Fruit fly (Drosophila melanogaster) whole organism, embryonic: Measurements from ENCODE around the gene CG8814.
A peak's percentile ranks its signal among the peaks of the same experiment; 100 is the strongest.

Source experiments
- ATbp ChIP-seq: fragments of 200-800 bp; sonication (Bioruptor generic); optimal IDR thresholded peaks from 2 replicates; lab custom pipeline; 2017; ENCODE audit warnings: missing biosample characterization, mild to moderate bottlenecking, missing genetic modification characterization, missing genetic modification reagents
- Atf6 ChIP-seq: fragments of 200-800 bp; sonication (Bioruptor generic); IDR thresholded peaks from 2 replicates; pipeline ENCODE4 v1.3.6; 2022; ENCODE audit warnings: missing biosample characterization, missing genetic modification characterization
- Bdp1 ChIP-seq: fragments of 200-800 bp; sonication (Bioruptor generic); optimal IDR thresholded peaks from 3 replicates; lab custom pipeline; 2016; ENCODE audit warnings: missing biosample characterization, missing genetic modification characterization
- CG10209 ChIP-seq: fragments of 200-800 bp; sonication (Bioruptor generic); optimal IDR thresholded peaks from 3 replicates; lab custom pipeline; 2017; ENCODE audit warnings: missing biosample characterization, mild to moderate bottlenecking, missing genetic modification characterization, missing genetic modification reagents
- CG10274 ChIP-seq: fragments of 200-800 bp; sonication (Bioruptor generic); optimal IDR thresholded peaks from 3 replicates; lab custom pipeline; 2017; ENCODE audit warnings: missing biosample characterization, mild to moderate bottlenecking, missing genetic modification characterization
- CG11723 ChIP-seq: fragments of 200-800 bp; sonication (Bioruptor generic); optimal IDR thresholded peaks from 2 replicates; lab custom pipeline; 2017; ENCODE audit warnings: missing biosample characterization, mild to moderate bottlenecking, missing genetic modification characterization
- CG13296 ChIP-seq: fragments of 200-800 bp; sonication (Bioruptor generic); optimal IDR thresholded peaks from 3 replicates; lab custom pipeline; 2018; ENCODE audit warnings: missing biosample characterization, mild to moderate bottlenecking, missing genetic modification characterization
- CG13775 ChIP-seq: fragments of 200-800 bp; sonication (Bioruptor generic); optimal IDR thresholded peaks from 3 replicates; lab custom pipeline; 2017; ENCODE audit warnings: missing biosample characterization, mild to moderate bottlenecking, missing genetic modification characterization
- CG14860 ChIP-seq: fragments of 200-800 bp; sonication (Bioruptor generic); IDR thresholded peaks from 3 replicates; pipeline ENCODE4 v1.3.6; 2022; ENCODE audit warnings: missing biosample characterization, missing genetic modification characterization; ENCODE audit not compliant: partially characterized antibody
- CG16815 ChIP-seq: fragments of 200-800 bp; sonication (Bioruptor generic); optimal IDR thresholded peaks from 3 replicates; lab custom pipeline; 2017; ENCODE audit warnings: missing biosample characterization, mild to moderate bottlenecking, missing genetic modification characterization
- CG17328 ChIP-seq: fragments of 200-800 bp; sonication (Bioruptor generic); IDR thresholded peaks from 2 replicates; pipeline ENCODE4 v1.3.6; 2022; ENCODE audit warnings: missing biosample characterization, missing genetic modification characterization
- CG17359 ChIP-seq: fragments of 200-800 bp; sonication (Bioruptor generic); optimal IDR thresholded peaks from 3 replicates; lab custom pipeline; 2018; ENCODE audit warnings: missing biosample characterization, mild to moderate bottlenecking, missing genetic modification characterization, moderate library complexity
- CG17385 ChIP-seq: fragments of 200-800 bp; sonication (Bioruptor generic); optimal IDR thresholded peaks from 3 replicates; lab custom pipeline; 2018; ENCODE audit warnings: missing biosample characterization, mild to moderate bottlenecking, missing genetic modification characterization
- CG17568 ChIP-seq: fragments of 200-800 bp; sonication (Bioruptor generic); optimal IDR thresholded peaks from 2 replicates; lab custom pipeline; 2018; ENCODE audit warnings: missing biosample characterization, mild to moderate bottlenecking, missing genetic modification characterization, moderate library complexity
- CG31365 ChIP-seq: fragments of 200-800 bp; sonication (Bioruptor generic); optimal IDR thresholded peaks from 2 replicates; lab custom pipeline; 2018; ENCODE audit warnings: missing biosample characterization, mild to moderate bottlenecking, missing genetic modification characterization
- CG3163 ChIP-seq: fragments of 200-800 bp; sonication (Bioruptor generic); optimal IDR thresholded peaks from 3 replicates; lab custom pipeline; 2016; ENCODE audit warnings: missing biosample characterization, missing genetic modification characterization
- CG32767 ChIP-seq: fragments of 200-800 bp; sonication (Bioruptor generic); IDR thresholded peaks from 2 replicates; pipeline ENCODE4 v1.3.6; 2022; ENCODE audit warnings: missing biosample characterization, missing genetic modification characterization
- CG33557 ChIP-seq: fragments of 200-800 bp; sonication (Bioruptor generic); optimal IDR thresholded peaks from 2 replicates; lab custom pipeline; 2019; ENCODE audit warnings: missing biosample characterization, mild to moderate bottlenecking, missing genetic modification characterization, moderate library complexity
- CG43689 ChIP-seq: fragments of 200-800 bp; sonication (Bioruptor generic); IDR thresholded peaks from 2 replicates; pipeline ENCODE4 v1.3.6; 2022; ENCODE audit warnings: missing biosample characterization, missing genetic modification characterization
- CG7987 ChIP-seq: fragments of 200-800 bp; sonication (Bioruptor generic); optimal IDR thresholded peaks from 2 replicates; lab custom pipeline; 2018; ENCODE audit warnings: missing biosample characterization, mild to moderate bottlenecking, missing genetic modification characterization, moderate library complexity
- CG8089 ChIP-seq: fragments of 200-800 bp; sonication (Bioruptor generic); optimal IDR thresholded peaks from 3 replicates; lab custom pipeline; 2016; ENCODE audit warnings: missing biosample characterization, missing genetic modification characterization
- CG8290 ChIP-seq, 3 experiments: fragments of 200-800 bp; sonication (Bioruptor generic); optimal IDR thresholded peaks; 2 replicates each; lab custom pipeline; 2016 to 2019; ENCODE audit warnings: missing biosample characterization in 3 of 3, missing genetic modification characterization in 3 of 3, mild to moderate bottlenecking in 2 of 3, moderate library complexity in 1 of 3
- CG9817 ChIP-seq: fragments of 200-800 bp; sonication (Bioruptor generic); optimal IDR thresholded peaks from 2 replicates; lab custom pipeline; 2018; ENCODE audit warnings: missing biosample characterization, mild to moderate bottlenecking, missing genetic modification characterization, moderate library complexity
- CHES-1-like ChIP-seq: fragments of 200-800 bp; sonication (Bioruptor generic); optimal IDR thresholded peaks from 2 replicates; lab custom pipeline; 2016; ENCODE audit warnings: missing biosample characterization, missing genetic modification characterization
- Fer2 ChIP-seq: fragments of 200-800 bp; sonication (Bioruptor generic); optimal IDR thresholded peaks from 2 replicates; lab custom pipeline; 2018; ENCODE audit warnings: missing biosample characterization, mild to moderate bottlenecking, missing genetic modification characterization, moderate library complexity
- Hr51 ChIP-seq, 2 experiments: fragments of 200-800 bp; sonication (Bioruptor generic); optimal IDR thresholded peaks; 2 replicates in 1 of 2; 3 replicates in 1 of 2; lab custom pipeline; 2016 to 2018; ENCODE audit warnings: missing biosample characterization in 2 of 2, missing genetic modification characterization in 2 of 2, mild to moderate bottlenecking in 1 of 2, moderate library complexity in 1 of 2
- Mad ChIP-seq: fragments of 200-800 bp; sonication (Bioruptor generic); optimal IDR thresholded peaks from 2 replicates; lab custom pipeline; 2016; ENCODE audit warnings: missing biosample characterization, missing genetic modification characterization
- Nf-YA ChIP-seq: fragments of 200-800 bp; sonication (Bioruptor generic); IDR thresholded peaks from 2 replicates; pipeline ENCODE4 v1.3.6; 2022; ENCODE audit warnings: missing biosample characterization, missing genetic modification characterization
- Sox102F ChIP-seq: fragments of 200-800 bp; sonication (Bioruptor generic); optimal IDR thresholded peaks from 2 replicates; lab custom pipeline; 2018; ENCODE audit warnings: missing biosample characterization, mild to moderate bottlenecking, missing genetic modification characterization, moderate library complexity
- TFAM ChIP-seq: fragments of 200-800 bp; sonication (Bioruptor generic); optimal IDR thresholded peaks from 2 replicates; lab custom pipeline; 2017; ENCODE audit warnings: missing biosample characterization, missing genetic modification characterization, inconsistent platforms
- ap ChIP-seq: fragments of 200-800 bp; sonication (Bioruptor generic); IDR thresholded peaks from 2 replicates; pipeline ENCODE4 v1.3.6; 2022; ENCODE audit warnings: missing biosample characterization, missing genetic modification characterization
- cato ChIP-seq: fragments of 200-800 bp; sonication (Bioruptor generic); optimal IDR thresholded peaks from 2 replicates; lab custom pipeline; 2016; ENCODE audit warnings: missing biosample characterization, missing genetic modification characterization, borderline replicate concordance
- da ChIP-seq: fragments of 200-800 bp; sonication (Bioruptor generic); optimal IDR thresholded peaks from 2 replicates; lab custom pipeline; 2016; ENCODE audit warnings: missing biosample characterization, missing genetic modification characterization
- dimm ChIP-seq: fragments of 200-800 bp; sonication (Bioruptor generic); IDR thresholded peaks from 2 replicates; pipeline ENCODE4 v1.3.6; 2022; ENCODE audit warnings: missing biosample characterization, missing genetic modification characterization
- jigr1 ChIP-seq: fragments of 200-800 bp; sonication (Bioruptor generic); IDR thresholded peaks from 3 replicates; pipeline ENCODE4 v1.3.6; 2022; ENCODE audit warnings: missing biosample characterization, missing genetic modification characterization
- klu ChIP-seq: fragments of 200-800 bp; sonication (Bioruptor generic); IDR thresholded peaks from 2 replicates; pipeline ENCODE4 v1.3.6; 2022; ENCODE audit warnings: missing biosample characterization, missing genetic modification characterization
- kni ChIP-seq: fragments of 200-800 bp; sonication (Bioruptor generic); optimal IDR thresholded peaks from 3 replicates; lab custom pipeline; 2017; ENCODE audit warnings: mild to moderate bottlenecking, missing biosample characterization, missing genetic modification reagents, missing genetic modification characterization
- nerfin-1 ChIP-seq: fragments of 200-800 bp; sonication (Bioruptor generic); optimal IDR thresholded peaks from 3 replicates; lab custom pipeline; 2019; ENCODE audit warnings: missing biosample characterization, mild to moderate bottlenecking, missing genetic modification characterization, moderate library complexity
- nerfin-2 ChIP-seq: fragments of 200-800 bp; sonication (Bioruptor generic); IDR thresholded peaks from 2 replicates; pipeline ENCODE4 v1.3.6; 2022; ENCODE audit warnings: missing biosample characterization, missing genetic modification characterization; ENCODE audit not compliant: partially characterized antibody
- nmo ChIP-seq: fragments of 200-800 bp; sonication (Bioruptor generic); optimal IDR thresholded peaks from 2 replicates; lab custom pipeline; 2018; ENCODE audit warnings: missing biosample characterization, mild to moderate bottlenecking, missing genetic modification characterization, moderate library complexity
- pita ChIP-seq: fragments of 200-800 bp; sonication (Bioruptor generic); optimal IDR thresholded peaks from 2 replicates; lab custom pipeline; 2017; ENCODE audit warnings: missing biosample characterization, mild to moderate bottlenecking, missing genetic modification characterization
- pros ChIP-seq: fragments of 200-800 bp; sonication (Bioruptor generic); optimal IDR thresholded peaks from 3 replicates; lab custom pipeline; 2019; ENCODE audit warnings: missing biosample characterization, mild to moderate bottlenecking, missing genetic modification characterization, moderate library complexity
- repo ChIP-seq: fragments of 200-800 bp; sonication (Bioruptor generic); optimal IDR thresholded peaks from 2 replicates; lab custom pipeline; 2016; ENCODE audit warnings: missing biosample characterization, missing genetic modification characterization
- shn ChIP-seq: fragments of 200-800 bp; sonication (Bioruptor generic); optimal IDR thresholded peaks from 3 replicates; lab custom pipeline; 2016; ENCODE audit warnings: missing biosample characterization, missing genetic modification characterization
- slbo ChIP-seq: fragments of 200-800 bp; sonication (Bioruptor generic); IDR thresholded peaks from 2 replicates; pipeline ENCODE4 v1.3.6; 2022; ENCODE audit warnings: missing biosample characterization, missing genetic modification characterization
- unc-4 ChIP-seq: fragments of 200-800 bp; sonication (Bioruptor generic); IDR thresholded peaks from 2 replicates; pipeline ENCODE4 v1.3.6; 2022; ENCODE audit warnings: missing biosample characterization, missing genetic modification characterization; ENCODE audit not compliant: partially characterized antibody
- zfh1 ChIP-seq: fragments of 200-800 bp; sonication (Bioruptor generic); IDR thresholded peaks from 3 replicates; pipeline ENCODE4 v1.3.6; 2022; ENCODE audit warnings: missing biosample characterization, missing genetic modification characterization

Gene CG8814

DNA sequence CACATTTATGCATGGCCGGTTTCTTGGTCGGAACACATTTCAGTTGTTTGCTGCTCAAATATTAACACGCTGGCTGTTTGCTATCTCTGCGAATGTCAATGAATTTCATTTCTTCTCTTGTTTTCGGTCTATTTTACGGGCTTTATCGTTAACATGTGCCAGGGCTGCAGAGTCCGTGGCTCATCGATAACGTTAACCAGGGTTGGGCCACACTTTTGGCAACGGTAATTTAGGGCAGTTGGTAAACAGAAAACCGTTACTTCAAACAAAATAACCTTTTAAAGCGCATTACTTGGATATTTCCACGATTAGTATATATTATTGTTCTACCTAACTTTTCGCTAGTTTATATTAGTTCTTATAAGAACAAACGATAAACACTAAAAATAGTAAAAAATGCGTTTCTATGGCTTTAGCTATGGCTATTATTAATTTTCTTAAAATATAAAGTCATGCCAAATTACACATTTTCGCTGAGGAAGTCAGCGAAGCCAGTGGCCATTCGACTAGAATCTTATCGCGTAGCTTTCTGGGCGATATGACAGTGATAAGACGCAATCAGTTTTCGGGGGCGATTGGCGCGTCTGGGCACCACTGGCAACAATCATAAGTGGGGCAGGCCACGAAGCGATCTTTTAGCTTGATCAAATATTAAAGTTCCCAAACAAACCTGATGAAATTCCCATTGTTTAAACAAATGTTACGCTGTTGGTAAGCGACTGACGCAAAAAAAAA, 8.4 kb downstream of the CG8814 start (continued):
- TF ChIP-seq pita (GFP tag; lab: Kevin White, UChicago) (no peak), Fer2 (tag; lab: Kevin White, UChicago) (peak; percentile 13), Atf6 (GFP tag; lab: Robert Waterston, UW) (peak; percentile 68), Bdp1 (GFP tag; lab: Kevin White, UChicago) (no peak), zfh1 (GFP tag; lab: Robert Waterston, UW) (peak; percentile 20; the same call in 1 of the 3 replicates), CG8290 (GFP tag; optimal IDR thresholded peaks at IDR 0.05; lab: Kevin White, UChicago) (peak; percentile 4), CG8290 (tag; optimal IDR thresholded peaks at IDR 0.05; lab: Kevin White, UChicago) (peak in 1 of 2 experiments; percentile 73), repo (GFP tag; lab: Kevin White, UChicago) (no peak), nerfin-1 (tag; lab: Kevin White, UChicago) (peak; percentile 2), cato (GFP tag; lab: Kevin White, UChicago) (no peak), Nf-YA (GFP tag; lab: Robert Waterston, UW) (peak; percentile 65; the same call in 1 of the 2 replicates), klu (no peak), CG17568 (GFP tag; lab: Kevin White, UChicago) (peak; percentile 73), shn (GFP tag; lab: Kevin White, UChicago) (no peak), CG32767 (GFP tag; lab: Robert Waterston, UW) (no peak), CG9817 (tag; lab: Kevin White, UChicago) (no peak), TFAM (GFP tag; lab: Kevin White, UChicago) (no peak), CG43689 (GFP tag; lab: Robert Waterston, UW) (no peak), jigr1 (no peak), CG3163 (GFP tag; lab: Kevin White, UChicago) (no peak), Hr51 (GFP tag; optimal IDR thresholded peaks at IDR 0.05; lab: Kevin White, UChicago) (peak; percentile 36 to 75), Sox102F (GFP tag; lab: Kevin White, UChicago) (peak; percentile 30), ATbp (peak; percentile 82), CG10274 (no peak), CG33557 (GFP tag; lab: Kevin White, UChicago) (no peak), CG10209 (GFP tag; lab: Kevin White, UChicago) (peak; percentile 38), nmo (GFP tag; lab: Kevin White, UChicago) (peak; percentile 43), CG17328 (GFP tag; lab: Robert Waterston, UW) (no peak; the same call in 1 of the 2 replicates), ap (GFP tag; lab: Robert Waterston, UW) (no peak), CG13775 (GFP tag; lab: Kevin White, UChicago) (peak; percentile 48), CG7987 (GFP tag; lab: Kevin White, UChicago) (peak; percentile 69), CG17385 (peak; percentile 36), CG16815 (GFP tag; lab: Kevin White, UChicago) (no peak), nerfin-2 (GFP tag; lab: Robert Waterston, UW) (no peak), kni (GFP tag; lab: Kevin White, UChicago) (peak; percentile 33), da (GFP tag; lab: Kevin White, UChicago) (no peak), CG13296 (GFP tag; lab: Kevin White, UChicago) (peak; percentile 66), Mad (GFP tag; lab: Kevin White, UChicago) (peak; percentile 29), unc-4 (no peak), CHES-1-like (GFP tag; lab: Kevin White, UChicago) (peak; percentile 47), CG14860 (GFP tag; lab: Robert Waterston, UW) (no peak), CG17359 (tag; lab: Kevin White, UChicago) (peak; percentile 61), dimm (GFP tag; lab: Robert Waterston, UW) (no peak), pros (GFP tag; lab: Kevin White, UChicago) (no peak), CG31365 (peak; percentile 43), CG11723 (GFP tag; lab: Kevin White, UChicago) (peak; percentile 8), slbo (GFP tag; lab: Robert Waterston, UW) (peak; percentile 67; the same call in 1 of the 2 replicates), CG8089 (no peak)
